Worm (Caenorhabditis elegans) whole organism, L2 larva: ENCODE data around the gene T25B6.4.
A peak's percentile ranks its signal among the peaks of the same experiment; 100 is the strongest.

Experiments
- F13H6.1 ChIP-seq: sonication (generic microtip); optimal IDR thresholded peaks from 2 replicates; lab custom pipeline; 2016; ENCODE audit warnings: missing genetic modification characterization, missing compliant biosample characterization
- R02D3.7 ChIP-seq: fragments of 150-350 bp; optimal IDR thresholded peaks from 2 replicates; lab custom pipeline; 2014; ENCODE audit warnings: missing biosample characterization, missing genetic modification characterization
- Y55F3AM.14 ChIP-seq: fragments of 200-800 bp; sonication (Bioruptor generic); optimal IDR thresholded peaks from 2 replicates; lab custom pipeline; 2018; ENCODE audit warnings: mild to moderate bottlenecking, missing genetic modification characterization, missing compliant biosample characterization
- ZK546.5 ChIP-seq: sonication (generic microtip); optimal IDR thresholded peaks from 2 replicates; lab custom pipeline; 2017; ENCODE audit warnings: missing biosample characterization, missing genetic modification characterization
- alr-1 ChIP-seq: fragments of 150-350 bp; optimal IDR thresholded peaks from 2 replicates; lab custom pipeline; 2014; ENCODE audit warnings: missing biosample characterization, missing genetic modification characterization
- ama-1 ChIP-seq: fragments of 150-350 bp; optimal IDR thresholded peaks from 2 replicates; lab custom pipeline; 2018; ENCODE audit warnings: inconsistent platforms
- ceh-82 ChIP-seq: fragments of 150-350 bp; optimal IDR thresholded peaks from 2 replicates; lab custom pipeline; 2014; ENCODE audit warnings: missing biosample characterization, missing genetic modification characterization
- crh-2 ChIP-seq: sonication (generic microtip); optimal IDR thresholded peaks from 2 replicates; lab custom pipeline; 2017; ENCODE audit warnings: missing biosample characterization, missing genetic modification characterization
- dmd-4 ChIP-seq: sonication (generic microtip); optimal IDR thresholded peaks from 2 replicates; lab custom pipeline; 2017; ENCODE audit warnings: missing biosample characterization, missing genetic modification characterization
- egl-27 ChIP-seq: sonication (generic microtip); optimal IDR thresholded peaks from 3 replicates; lab custom pipeline; 2017; ENCODE audit warnings: missing biosample characterization, missing genetic modification reagents, missing genetic modification characterization
- elt-3 ChIP-seq: sonication (generic microtip); optimal IDR thresholded peaks from 2 replicates; lab custom pipeline; 2017; ENCODE audit warnings: missing biosample characterization, missing genetic modification characterization
- fos-1 ChIP-seq: fragments of 150-350 bp; optimal IDR thresholded peaks from 2 replicates; lab custom pipeline; 2014; ENCODE audit warnings: missing biosample characterization, missing genetic modification characterization
- gmeb-1 ChIP-seq: fragments of 150-350 bp; optimal IDR thresholded peaks from 2 replicates; lab custom pipeline; 2014; ENCODE audit warnings: missing biosample characterization, missing genetic modification characterization
- lin-13 ChIP-seq: fragments of 150-350 bp; optimal IDR thresholded peaks from 2 replicates; lab custom pipeline; 2014; ENCODE audit warnings: missing biosample characterization, missing genetic modification reagents, missing genetic modification characterization
- lin-39 ChIP-seq: fragments of 150-350 bp; optimal IDR thresholded peaks from 2 replicates; lab custom pipeline; 2014; ENCODE audit warnings: missing biosample characterization, missing genetic modification reagents, missing genetic modification characterization
- lsy-2 ChIP-seq, 2 experiments: fragments of 150-350 bp in 1 of 2; sonication (generic microtip) in 1 of 2; optimal IDR thresholded peaks; 2 replicates each; lab custom pipeline; 2014 to 2017; ENCODE audit warnings: missing biosample characterization in 2 of 2, missing genetic modification characterization in 2 of 2
- nhr-10 ChIP-seq: sonication (generic microtip); optimal IDR thresholded peaks from 2 replicates; lab custom pipeline; 2017; ENCODE audit warnings: missing biosample characterization, missing genetic modification characterization
- nhr-11 ChIP-seq: fragments of 150-350 bp; optimal IDR thresholded peaks from 2 replicates; lab custom pipeline; 2014; ENCODE audit warnings: missing biosample characterization, missing genetic modification characterization
- nhr-12 ChIP-seq: fragments of 150-350 bp; optimal IDR thresholded peaks from 2 replicates; lab custom pipeline; 2014; ENCODE audit warnings: missing biosample characterization, missing genetic modification characterization
- nhr-129 ChIP-seq: fragments of 150-350 bp; optimal IDR thresholded peaks from 2 replicates; lab custom pipeline; 2014; ENCODE audit warnings: missing biosample characterization, missing genetic modification characterization
- nhr-21 ChIP-seq: fragments of 150-350 bp; optimal IDR thresholded peaks from 2 replicates; lab custom pipeline; 2014; ENCODE audit warnings: missing biosample characterization, missing genetic modification characterization
- nhr-23 ChIP-seq: fragments of 150-350 bp; optimal IDR thresholded peaks from 2 replicates; lab custom pipeline; 2014; ENCODE audit warnings: missing biosample characterization, missing genetic modification reagents, missing genetic modification characterization
- nhr-237 ChIP-seq: fragments of 150-350 bp; optimal IDR thresholded peaks from 2 replicates; lab custom pipeline; 2014; ENCODE audit warnings: missing biosample characterization, missing genetic modification characterization
- nhr-25 ChIP-seq: fragments of 150-350 bp; sonication (generic microtip); optimal IDR thresholded peaks from 3 replicates; lab custom pipeline; 2014; ENCODE audit warnings: missing biosample characterization, missing genetic modification characterization
- nhr-77 ChIP-seq: fragments of 150-350 bp; optimal IDR thresholded peaks from 2 replicates; lab custom pipeline; 2014; ENCODE audit warnings: missing biosample characterization, missing genetic modification characterization
- peb-1 ChIP-seq: fragments of 150-350 bp; optimal IDR thresholded peaks from 2 replicates; lab custom pipeline; 2014; ENCODE audit warnings: missing biosample characterization, missing genetic modification characterization
- sem-4 ChIP-seq: fragments of 150-350 bp; optimal IDR thresholded peaks from 2 replicates; lab custom pipeline; 2014; ENCODE audit warnings: missing biosample characterization, missing genetic modification reagents, missing genetic modification characterization
- skn-1 ChIP-seq: sonication (generic microtip); optimal IDR thresholded peaks from 2 replicates; lab custom pipeline; 2017; ENCODE audit warnings: missing biosample characterization, missing genetic modification characterization
- sma-3 ChIP-seq: sonication (generic microtip); optimal IDR thresholded peaks from 2 replicates; lab custom pipeline; 2016; ENCODE audit warnings: missing genetic modification reagents, missing genetic modification characterization, missing compliant biosample characterization
- sma-9 ChIP-seq, 2 experiments: fragments of 150-350 bp in 1 of 2; sonication (generic microtip) in 1 of 2; optimal IDR thresholded peaks; 2 replicates each; lab custom pipeline; 2014 to 2016; ENCODE audit warnings: missing genetic modification characterization in 2 of 2, mild to moderate bottlenecking in 1 of 2, missing biosample characterization in 1 of 2, missing compliant biosample characterization in 1 of 2, missing genetic modification reagents in 1 of 2, moderate library complexity in 1 of 2
- snpc-4 ChIP-seq: fragments of 150-350 bp; optimal IDR thresholded peaks from 2 replicates; lab custom pipeline; 2014; ENCODE audit warnings: missing biosample characterization, missing genetic modification characterization
- unc-55 ChIP-seq: fragments of 150-350 bp; sonication (generic microtip); optimal IDR thresholded peaks from 3 replicates; lab custom pipeline; 2014; ENCODE audit warnings: missing biosample characterization, missing genetic modification reagents, missing genetic modification characterization
- ztf-4 ChIP-seq: fragments of 150-350 bp; optimal IDR thresholded peaks from 2 replicates; lab custom pipeline; 2014; ENCODE audit warnings: missing biosample characterization, missing genetic modification characterization

The T25B6.4 gene

DNA sequence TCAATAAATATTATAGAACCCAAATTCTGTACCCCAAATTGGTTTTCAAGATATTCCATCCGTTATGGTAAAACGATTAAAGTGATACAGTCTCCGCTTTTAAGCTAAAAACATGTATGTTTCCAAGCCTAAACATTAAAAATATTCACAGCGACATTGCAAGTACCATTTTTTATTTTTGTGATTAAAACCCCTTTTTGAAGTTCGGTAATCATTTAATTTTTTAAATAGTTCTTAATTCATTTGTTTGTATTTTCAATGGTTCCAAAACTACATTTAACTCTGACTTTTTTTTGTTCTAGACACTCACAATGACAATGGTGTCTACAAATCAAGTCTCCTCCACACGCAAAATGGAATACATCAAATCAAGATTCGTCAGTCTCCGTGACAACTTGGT, at the start of gene T25B6.4:
Gene T25B6.4, plus strand, starts transcription at position 301 of the 400 bp plus-strand sequence.
- TF ChIP-seq fos-1 (tag; lab: Kevin White, UChicago) (no peak), nhr-11 (tag; lab: Kevin White, UChicago) (no peak), sma-9 (GFP tag; optimal IDR thresholded peaks at IDR 0.05; lab: Kevin White, UChicago) (no peak), sma-9 (tag; optimal IDR thresholded peaks at IDR 0.05; lab: Kevin White, UChicago) (no peak), F13H6.1 (tag; lab: Kevin White, UChicago) (no peak), dmd-4 (no peak), nhr-77 (tag; lab: Kevin White, UChicago) (no peak), peb-1 (tag; lab: Kevin White, UChicago) (no peak), nhr-25 (tag; lab: Kevin White, UChicago) (no peak), nhr-23 (no peak), nhr-129 (no peak), lin-39 (tag; lab: Kevin White, UChicago) (no peak), egl-27 (tag; lab: Kevin White, UChicago) (no peak)

DNA sequence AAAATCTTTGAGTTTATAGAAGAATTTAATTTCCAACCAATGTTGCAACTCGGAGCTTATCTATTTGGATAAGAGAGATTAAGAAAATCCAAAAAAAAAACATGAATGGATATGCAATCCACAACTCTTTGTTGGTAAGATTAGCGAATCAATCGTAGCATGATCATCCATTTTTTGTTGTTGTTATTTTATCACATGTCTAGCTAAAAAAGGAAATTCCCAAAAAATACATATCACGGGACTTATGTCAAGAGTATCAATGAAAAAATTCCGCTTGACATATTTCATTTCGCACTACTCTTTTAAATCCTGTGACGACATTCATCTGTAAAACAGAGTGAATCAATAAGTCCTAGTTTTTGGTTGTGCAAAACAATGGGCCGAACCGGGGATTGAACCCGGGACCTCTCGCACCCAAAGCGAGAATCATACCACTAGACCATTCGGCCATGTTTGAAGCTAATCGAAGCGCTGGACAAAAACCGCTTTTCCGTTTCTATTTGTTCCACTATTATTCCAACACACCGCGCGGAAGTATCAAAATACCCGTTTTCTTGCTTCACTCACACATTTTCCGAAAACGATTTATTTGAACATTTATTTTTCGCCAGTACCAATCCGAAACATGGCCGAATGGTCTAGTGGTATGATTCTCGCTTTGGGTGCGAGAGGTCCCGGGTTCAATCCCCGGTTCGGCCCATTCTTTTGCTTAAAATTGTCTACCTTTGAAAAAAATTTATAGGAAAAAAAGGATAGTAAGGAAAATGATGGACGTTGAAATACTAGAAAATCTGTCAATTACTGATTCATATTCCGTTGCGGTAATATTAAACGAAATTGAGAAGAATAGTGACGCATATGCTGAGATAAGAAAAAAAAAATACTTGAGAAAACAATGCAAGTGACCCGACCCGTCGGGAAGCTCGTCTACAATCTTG, 46.1 kb upstream of the T25B6.4 start:
- TF ChIP-seq Y55F3AM.14 (GFP tag; lab: Kevin White, UChicago) (peak; percentile 45), nhr-25 (tag; lab: Kevin White, UChicago) (peak; percentile 29), unc-55 (GFP tag; lab: Kevin White, UChicago) (peak; percentile 51), nhr-21 (tag; lab: Kevin White, UChicago) (peak; percentile 52), snpc-4 (no peak), fos-1 (tag; lab: Kevin White, UChicago) (peak; percentile 36), sma-3 (GFP tag; lab: Kevin White, UChicago) (peak; percentile 47), nhr-11 (tag; lab: Kevin White, UChicago) (no peak)

DNA sequence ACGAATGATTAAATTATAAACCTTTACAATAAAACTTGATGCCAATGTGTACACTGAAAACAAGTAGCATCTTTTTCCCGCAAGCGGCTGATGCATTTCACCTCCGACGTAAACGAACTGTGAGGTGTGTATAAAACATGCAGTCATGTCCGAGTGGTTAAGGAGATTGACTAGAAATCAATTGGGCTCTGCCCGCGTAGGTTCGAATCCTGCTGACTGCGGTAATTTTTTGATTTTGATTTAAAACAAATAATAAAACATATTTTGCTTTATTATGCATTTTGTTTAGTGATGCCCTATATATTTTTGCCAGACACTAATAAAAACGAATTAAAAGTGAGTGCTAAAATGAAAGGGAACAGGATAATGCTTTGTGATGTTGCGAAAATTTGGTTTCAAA, 44.1 kb upstream of the T25B6.4 start:
- TF ChIP-seq ama-1 (no peak), gmeb-1 (tag; lab: Kevin White, UChicago) (peak; percentile 50), nhr-21 (tag; lab: Kevin White, UChicago) (peak; percentile 25), sma-9 (GFP tag; optimal IDR thresholded peaks at IDR 0.05; lab: Kevin White, UChicago) (peak; percentile 50), sma-9 (tag; optimal IDR thresholded peaks at IDR 0.05; lab: Kevin White, UChicago) (no peak), lsy-2 (tag; optimal IDR thresholded peaks at IDR 0.05; lab: Kevin White, UChicago) (peak; percentile 19 to 36), fos-1 (tag; lab: Kevin White, UChicago) (peak; percentile 61), sma-3 (GFP tag; lab: Kevin White, UChicago) (peak; percentile 44), F13H6.1 (tag; lab: Kevin White, UChicago) (peak; percentile 25), nhr-237 (tag; lab: Kevin White, UChicago) (no peak), ztf-4 (tag; lab: Kevin White, UChicago) (no peak), nhr-129 (peak; percentile 63), unc-55 (GFP tag; lab: Kevin White, UChicago) (peak; percentile 21), lin-13 (peak; percentile 32)
- TF ChIP-seq, all 48 proteins: peak for 10

DNA sequence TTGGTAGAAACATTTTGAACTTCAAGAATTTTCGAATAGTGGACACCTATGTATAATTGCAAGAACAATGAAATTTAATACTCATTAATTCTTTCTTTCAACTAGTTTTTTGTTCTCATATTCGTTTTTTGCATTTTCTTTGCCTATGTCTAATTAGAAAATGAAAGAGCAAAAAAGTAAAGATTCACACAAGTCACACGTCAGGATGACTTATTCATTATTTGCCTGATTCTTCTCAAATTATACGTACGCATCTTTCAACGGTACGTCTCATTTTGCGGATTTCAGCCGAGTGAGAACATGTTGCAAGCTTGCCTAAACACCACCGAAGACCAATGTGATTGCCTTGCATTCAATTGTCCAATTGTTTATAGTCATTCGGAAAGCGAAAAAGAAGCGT, 34.8 kb upstream of the T25B6.4 start, which contains the start of gene nmur-1:
Gene nmur-1, plus strand, starts transcription at position 301 of the 400 bp plus-strand sequence.
- TF ChIP-seq ceh-82 (tag; lab: Kevin White, UChicago) (no peak), alr-1 (tag; lab: Kevin White, UChicago) (no peak), crh-2 (tag; lab: Kevin White, UChicago) (no peak), R02D3.7 (tag; lab: Kevin White, UChicago) (no peak), nhr-11 (tag; lab: Kevin White, UChicago) (no peak), snpc-4 (no peak), sem-4 (tag; lab: Kevin White, UChicago) (no peak), Y55F3AM.14 (GFP tag; lab: Kevin White, UChicago) (no peak), lin-13 (no peak), ZK546.5 (tag; lab: Kevin White, UChicago) (no peak), skn-1 (tag; lab: Kevin White, UChicago) (no peak), ztf-4 (tag; lab: Kevin White, UChicago) (no peak), nhr-237 (tag; lab: Kevin White, UChicago) (no peak), F13H6.1 (tag; lab: Kevin White, UChicago) (no peak), nhr-12 (tag; lab: Kevin White, UChicago) (no peak), elt-3 (no peak), gmeb-1 (tag; lab: Kevin White, UChicago) (no peak), nhr-10 (tag; lab: Kevin White, UChicago) (no peak), lin-39 (tag; lab: Kevin White, UChicago) (no peak), dmd-4 (no peak)
